Fruit fly (Drosophila melanogaster) whole organism, prepupa: ENCODE data around the gene Hs2st.

Experiments used
- CG11294 ChIP-seq: fragments of 200-800 bp; sonication (Bioruptor generic); IDR thresholded peaks from 2 replicates; pipeline ENCODE4 v1.3.6; 2022; ENCODE audit warnings: missing biosample characterization, missing genetic modification characterization
- CG16779 ChIP-seq: fragments of 200-800 bp; sonication (Bioruptor generic); optimal IDR thresholded peaks from 3 replicates; lab custom pipeline; 2017; ENCODE audit warnings: missing biosample characterization, mild to moderate bottlenecking, missing genetic modification characterization
- CG6808 ChIP-seq: fragments of 200-800 bp; sonication (Bioruptor generic); optimal IDR thresholded peaks from 3 replicates; lab custom pipeline; 2017; ENCODE audit warnings: missing biosample characterization, missing genetic modification characterization, mild to moderate bottlenecking, moderate library complexity, missing genetic modification reagents
- CG7368 ChIP-seq: fragments of 200-800 bp; sonication (Bioruptor generic); optimal IDR thresholded peaks from 3 replicates; lab custom pipeline; 2016; ENCODE audit warnings: missing biosample characterization, missing genetic modification characterization
- CG8632 ChIP-seq: fragments of 200-800 bp; sonication (Bioruptor generic); optimal IDR thresholded peaks from 3 replicates; lab custom pipeline; 2016; ENCODE audit warnings: missing biosample characterization, missing genetic modification characterization
- Hr4 ChIP-seq: fragments of 200-800 bp; sonication (Bioruptor generic); optimal IDR thresholded peaks from 3 replicates; lab custom pipeline; 2016; ENCODE audit warnings: missing biosample characterization, missing genetic modification characterization
- OdsH ChIP-seq: fragments of 200-800 bp; sonication (Bioruptor generic); optimal IDR thresholded peaks from 3 replicates; lab custom pipeline; 2016; ENCODE audit warnings: missing biosample characterization, missing genetic modification characterization
- Sox102F ChIP-seq: fragments of 200-800 bp; sonication (Bioruptor generic); optimal IDR thresholded peaks from 2 replicates; lab custom pipeline; 2016; ENCODE audit warnings: missing biosample characterization, mild to moderate bottlenecking, missing genetic modification characterization
- achi ChIP-seq: fragments of 200-800 bp; sonication (Bioruptor generic); optimal IDR thresholded peaks from 3 replicates; lab custom pipeline; 2016; ENCODE audit warnings: missing biosample characterization, missing genetic modification characterization
- svp ChIP-seq: fragments of 200-800 bp; sonication (Bioruptor generic); peaks from one replicate; lab custom pipeline; 2016; ENCODE audit warnings: missing biosample characterization, missing genetic modification characterization
- vri ChIP-seq: fragments of 200-800 bp; sonication (Bioruptor generic); optimal IDR thresholded peaks from 3 replicates; lab custom pipeline; 2016; ENCODE audit warnings: missing biosample characterization, mild to moderate bottlenecking, missing genetic modification characterization

- TF ChIP-seq achi (GFP tag; lab: Kevin White, UChicago) (no peak), OdsH (GFP tag; lab: Kevin White, UChicago) (no peak), Sox102F (GFP tag; lab: Kevin White, UChicago) (no peak), Hr4 (GFP tag; lab: Kevin White, UChicago) (no peak), vri (GFP tag; lab: Kevin White, UChicago) (no peak), CG7368 (GFP tag; lab: Kevin White, UChicago) (no peak), CG6808 (GFP tag; lab: Kevin White, UChicago) (no peak), CG11294 (GFP tag; lab: Robert Waterston, UW) (no peak), CG16779 (tag; lab: Kevin White, UChicago) (no peak), svp (no peak), CG8632 (no peak)
Measured at dm6 chr2L:19487190-19487589, 42.6 kb upstream of the Hs2st start, which contains the start of gene CG13083.
